Worm (Caenorhabditis elegans): ENCODE results near the gene K02E7.1.

K02E7.1 gene

DNA sequence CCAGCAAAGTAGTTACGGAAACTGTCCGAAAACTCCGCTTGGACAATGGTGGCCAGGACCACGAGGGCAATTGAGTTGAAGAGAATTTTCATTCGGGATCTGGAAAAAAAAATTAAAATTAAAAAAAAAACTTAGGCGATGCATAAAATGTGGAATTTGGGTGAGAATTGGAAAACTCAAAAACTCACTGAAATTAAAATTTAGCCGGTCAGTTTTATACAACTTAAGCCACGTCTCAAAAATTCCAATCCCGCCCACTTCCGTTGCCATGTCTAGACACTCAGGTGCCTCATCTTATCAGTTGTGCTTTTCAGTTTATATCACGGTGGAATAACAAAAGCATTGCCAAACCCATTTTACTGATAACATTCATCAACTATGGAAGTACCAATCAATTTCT, 27.9 kb downstream of the K02E7.1 start, which contains the start of gene lips-11:
Gene lips-11, minus strand, starts transcription at position 101 of the 400 bp plus-strand sequence.
- TF ChIP-seq dmd-8 (GFP tag; IDR thresholded peaks at IDR 0.05) (no peak), dmd-9 (GFP tag; IDR thresholded peaks at IDR 0.05) (no peak), snpc-4 (tag; optimal IDR thresholded peaks at IDR 0.05) (no peak), gei-8 (GFP tag; optimal IDR thresholded peaks at IDR 0.05) (no peak), unc-130 (GFP tag; optimal IDR thresholded peaks at IDR 0.05) (no peak), nhr-237 (tag; optimal IDR thresholded peaks at IDR 0.05) (no peak)

DNA sequence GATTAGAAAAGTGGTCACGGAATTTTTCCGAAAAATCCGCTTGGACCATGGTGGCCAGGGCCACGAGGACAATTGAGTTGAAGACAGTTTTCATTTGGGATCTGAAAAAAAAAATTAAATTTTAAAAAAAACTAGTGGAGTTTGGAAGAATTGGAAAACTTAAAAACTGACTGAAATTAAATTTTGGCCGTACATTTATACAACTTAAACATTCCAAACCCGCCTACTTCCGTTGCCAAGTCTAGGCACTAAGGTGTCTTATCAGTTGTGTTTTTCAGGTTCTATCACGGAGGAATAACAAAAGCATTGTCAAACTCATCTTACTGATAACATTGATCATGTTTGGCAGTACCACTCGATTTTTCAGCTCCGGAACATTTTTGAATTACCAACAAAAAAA, 31.2 kb downstream of the K02E7.1 start, which contains the start of gene lips-12:
Gene lips-12, minus strand, starts transcription at position 101 of the 400 bp plus-strand sequence.
- no peak for TF ChIP-seq spr-3 (GFP tag; optimal IDR thresholded peaks at IDR 0.05)
- no peak for TF ChIP-seq daf-19 (GFP tag; conservative IDR thresholded peaks at IDR 0.05)
- no peak for TF ChIP-seq ces-1 (GFP tag; optimal IDR thresholded peaks at IDR 0.05)
- no peak for TF ChIP-seq mxl-3 (GFP tag; optimal IDR thresholded peaks at IDR 0.05)
- TF ChIP-seq ztf-11 (tag; optimal IDR thresholded peaks at IDR 0.05): no peak
- TF ChIP-seq nhr-102 (tag; optimal IDR thresholded peaks at IDR 0.05): no peak
- no peak for TF ChIP-seq fos-1 (tag; optimal IDR thresholded peaks at IDR 0.05)
- TF ChIP-seq dpl-1 (GFP tag; optimal IDR thresholded peaks at IDR 0.05): no peak
- TF ChIP-seq zip-2 (tag; optimal IDR thresholded peaks at IDR 0.05): no peak
- TF ChIP-seq Y105C5A.15 (GFP tag; IDR thresholded peaks at IDR 0.05): no peak
- no peak for TF ChIP-seq ctbp-1 (GFP tag; IDR thresholded peaks at IDR 0.05)
- no peak for TF ChIP-seq lin-29 (GFP tag; IDR thresholded peaks at IDR 0.05)
- TF ChIP-seq hlh-11 (tag; optimal IDR thresholded peaks at IDR 0.05): no peak
- no peak for TF ChIP-seq nhr-111 (GFP tag; optimal IDR thresholded peaks at IDR 0.05)
- no peak for TF ChIP-seq D1046.2 (GFP tag; IDR thresholded peaks at IDR 0.05)

DNA sequence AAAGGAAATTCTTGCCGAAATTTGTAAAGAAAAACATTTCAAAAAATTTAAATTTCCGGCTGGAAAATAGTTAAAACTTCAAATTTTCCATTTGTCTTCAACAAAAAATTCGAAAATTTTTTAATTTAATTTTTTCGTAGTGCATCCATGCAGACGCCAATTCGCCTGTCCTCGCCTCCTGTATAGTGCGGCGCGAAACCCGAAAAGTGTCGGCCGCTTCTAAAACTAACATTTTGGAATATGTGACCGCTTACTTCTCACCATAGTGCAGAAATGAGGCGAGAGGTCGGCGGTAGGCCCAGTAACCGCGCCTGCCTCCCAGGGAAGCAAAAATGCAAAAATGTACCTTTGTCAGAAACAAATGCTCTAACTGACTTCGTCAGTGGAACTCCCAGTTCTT, 33.6 kb downstream of the K02E7.1 start:
- no peak for TF ChIP-seq nhr-10 (tag; optimal IDR thresholded peaks at IDR 0.05)
- TF ChIP-seq aha-1 (tag): peak; percentile 56
- no peak for TF ChIP-seq T26A8.4 (GFP tag; IDR thresholded peaks at IDR 0.05)

DNA sequence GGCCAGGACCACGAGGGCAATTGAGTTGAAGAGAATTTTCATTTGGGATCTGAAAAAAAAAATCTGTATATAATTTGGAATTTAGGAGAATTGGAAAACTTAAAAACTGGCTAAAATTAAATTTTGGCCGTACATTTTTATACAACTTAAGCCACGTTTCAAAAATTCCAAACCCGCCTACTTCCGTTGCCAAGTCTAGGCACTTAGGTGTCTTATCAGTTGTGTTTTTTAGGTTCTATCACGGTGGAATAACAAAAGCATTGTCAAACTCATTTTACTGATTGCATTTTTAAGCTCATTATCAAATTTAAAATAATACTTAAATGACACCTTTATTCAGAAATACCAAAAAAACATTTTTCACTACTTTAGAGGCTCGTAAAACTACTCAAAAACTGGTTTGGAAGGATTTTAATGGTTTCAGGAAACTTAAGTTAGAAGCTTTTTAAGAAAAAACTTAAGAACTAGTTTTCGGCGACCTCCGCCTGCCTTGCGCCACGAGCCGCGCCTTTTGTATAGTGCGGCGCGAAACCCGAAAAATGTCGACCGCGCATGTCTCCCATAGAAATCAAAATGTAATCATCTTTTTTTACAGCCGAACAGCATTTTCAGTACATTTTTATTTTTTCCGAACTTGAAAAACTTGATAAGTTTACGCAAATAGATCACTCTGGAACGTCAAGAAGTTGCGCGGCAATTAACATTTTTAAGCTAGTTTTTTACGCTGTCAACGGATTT, 35.2 kb downstream of the K02E7.1 start, which contains the start of gene lips-13:
Gene lips-13, minus strand, starts transcription at position 51 of the 738 bp plus-strand sequence.
- TF ChIP-seq hif-1 (tag; optimal IDR thresholded peaks at IDR 0.05) (no peak), nhr-111 (GFP tag; optimal IDR thresholded peaks at IDR 0.05) (no peak), madf-9 (GFP tag; conservative IDR thresholded peaks at IDR 0.05) (no peak), rbr-2 (tag; optimal IDR thresholded peaks at IDR 0.05) (no peak), ceh-82 (tag; optimal IDR thresholded peaks at IDR 0.05) (no peak), cey-2 (tag; optimal IDR thresholded peaks at IDR 0.05; ENCODE audit: borderline replicate concordance, insufficient read depth) (no peak), lim-7 (GFP tag; IDR thresholded peaks at IDR 0.05) (no peak)

DNA sequence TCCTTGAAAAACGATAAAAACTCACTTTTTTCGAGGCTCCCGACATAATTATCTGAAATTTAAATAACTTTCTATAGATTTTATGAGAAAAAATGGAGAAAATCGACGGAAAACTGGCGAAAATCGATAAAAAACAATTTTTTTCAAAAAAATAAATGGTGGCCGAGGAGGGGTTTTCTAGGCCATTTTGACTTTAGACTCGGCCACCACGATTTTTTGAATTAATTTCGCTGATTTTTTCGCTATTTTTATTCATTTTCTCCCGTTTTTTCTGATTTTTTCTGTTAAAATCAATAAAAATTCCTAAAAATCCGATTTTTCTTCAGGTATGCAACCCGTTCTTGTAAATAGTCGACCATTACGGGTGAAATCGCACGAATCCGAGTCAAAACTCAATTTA, 40.2 kb downstream of the K02E7.1 start, which contains the start of the genes sut-1 and eri-3:
Gene sut-1, minus strand, starts transcription at position 58 of the 400 bp plus-strand sequence.
Gene eri-3, plus strand, starts transcription at position 327 of the 400 bp plus-strand sequence.
- TF ChIP-seq mes-2 (tag; optimal IDR thresholded peaks at IDR 0.05; ENCODE audit: poor library complexity, severe bottlenecking) (peak; percentile 68), zfp-3 (GFP tag; conservative IDR thresholded peaks at IDR 0.05) (no peak)

Data from whole organism, L4 larva.